Fruit fly (Drosophila melanogaster) whole organism, embryonic: ENCODE results near the gene CG3119.
A peak's percentile ranks its signal among the peaks of the same experiment; 100 is the strongest.

ENCODE experiments used
- Aef1 ChIP-seq: fragments of 200-800 bp; sonication (Bioruptor generic); IDR thresholded peaks from 3 replicates; pipeline ENCODE4 v1.3.6; 2022; ENCODE audit warnings: missing biosample characterization, missing genetic modification characterization
- Asciz ChIP-seq: fragments of 200-800 bp; sonication (Bioruptor generic); optimal IDR thresholded peaks from 2 replicates; lab custom pipeline; 2017; ENCODE audit warnings: missing biosample characterization, mild to moderate bottlenecking, missing genetic modification characterization, missing genetic modification reagents
- CG10979 ChIP-seq: fragments of 200-800 bp; sonication (Bioruptor generic); optimal IDR thresholded peaks from 2 replicates; lab custom pipeline; 2018; ENCODE audit warnings: missing biosample characterization, mild to moderate bottlenecking, missing genetic modification characterization, moderate library complexity
- CG11093 ChIP-seq: fragments of 200-800 bp; sonication (Bioruptor generic); IDR thresholded peaks from 3 replicates; pipeline ENCODE4 v1.3.6; 2022; ENCODE audit warnings: missing biosample characterization, missing genetic modification characterization
- CG13624 ChIP-seq: fragments of 200-800 bp; sonication (Bioruptor generic); optimal IDR thresholded peaks from 2 replicates; lab custom pipeline; 2016; ENCODE audit warnings: missing biosample characterization, missing genetic modification characterization
- CG14667 ChIP-seq: fragments of 200-800 bp; sonication (Bioruptor generic); IDR thresholded peaks from 2 replicates; pipeline ENCODE4 v1.3.6; 2022; ENCODE audit warnings: missing biosample characterization, missing genetic modification characterization
- CG14710 ChIP-seq: fragments of 200-800 bp; sonication (Bioruptor generic); optimal IDR thresholded peaks from 3 replicates; lab custom pipeline; 2019; ENCODE audit warnings: missing biosample characterization, mild to moderate bottlenecking, missing genetic modification characterization, moderate library complexity
- CG15601 ChIP-seq: fragments of 200-800 bp; sonication (Bioruptor generic); optimal IDR thresholded peaks from 3 replicates; lab custom pipeline; 2019; ENCODE audit warnings: missing biosample characterization, mild to moderate bottlenecking, missing genetic modification characterization, moderate library complexity
- CG17385 ChIP-seq: fragments of 200-800 bp; sonication (Bioruptor generic); optimal IDR thresholded peaks from 3 replicates; lab custom pipeline; 2018; ENCODE audit warnings: missing biosample characterization, mild to moderate bottlenecking, missing genetic modification characterization
- CG17802 ChIP-seq: fragments of 200-800 bp; sonication (Bioruptor generic); optimal IDR thresholded peaks from 2 replicates; lab custom pipeline; 2018; ENCODE audit warnings: missing biosample characterization, mild to moderate bottlenecking, missing genetic modification characterization, moderate library complexity
- CG18262 ChIP-seq: fragments of 200-800 bp; optimal IDR thresholded peaks from 3 replicates; lab custom pipeline; 2019; ENCODE audit warnings: missing biosample characterization, mild to moderate bottlenecking, missing genetic modification characterization, moderate library complexity
- CG2116 ChIP-seq: fragments of 200-800 bp; sonication (Bioruptor generic); optimal IDR thresholded peaks from 3 replicates; lab custom pipeline; 2018; ENCODE audit warnings: missing biosample characterization, mild to moderate bottlenecking, missing genetic modification characterization
- CG2120 ChIP-seq: fragments of 200-800 bp; sonication (Bioruptor generic); optimal IDR thresholded peaks from 3 replicates; lab custom pipeline; 2016; ENCODE audit warnings: missing biosample characterization, missing genetic modification characterization
- CG2875 ChIP-seq: fragments of 200-800 bp; sonication (Bioruptor generic); optimal IDR thresholded peaks from 2 replicates; lab custom pipeline; 2017; ENCODE audit warnings: missing biosample characterization, mild to moderate bottlenecking, missing genetic modification characterization, missing genetic modification reagents
- CG31224 ChIP-seq: fragments of 200-800 bp; sonication (Bioruptor generic); IDR thresholded peaks from 2 replicates; pipeline ENCODE4 v1.3.6; 2022; ENCODE audit warnings: missing biosample characterization, missing genetic modification characterization
- CG3726 ChIP-seq: fragments of 200-800 bp; sonication (Bioruptor generic); IDR thresholded peaks from 3 replicates; pipeline ENCODE4, ENCODE4 v1.3.6; 2022; ENCODE audit warnings: missing biosample characterization, missing genetic modification characterization
- CG3847 ChIP-seq: fragments of 200-800 bp; sonication (Bioruptor generic); IDR thresholded peaks from 2 replicates; pipeline ENCODE4 v1.3.6; 2022; ENCODE audit warnings: missing biosample characterization, missing genetic modification characterization
- CG42726 ChIP-seq: fragments of 200-800 bp; sonication (Bioruptor generic); IDR thresholded peaks from 2 replicates; pipeline ENCODE4 v1.3.6; 2022; ENCODE audit warnings: missing biosample characterization, missing genetic modification characterization; ENCODE audit not compliant: partially characterized antibody
- CG7963 ChIP-seq: fragments of 200-800 bp; sonication (Bioruptor generic); IDR thresholded peaks from 3 replicates; pipeline ENCODE4 v1.3.6; 2022; ENCODE audit warnings: missing biosample characterization, missing genetic modification characterization; ENCODE audit not compliant: partially characterized antibody
- CG8478 ChIP-seq: fragments of >200 bp; optimal IDR thresholded peaks from 2 replicates; lab custom pipeline; 2018
- CG8944 ChIP-seq: fragments of 200-800 bp; sonication (Bioruptor generic); optimal IDR thresholded peaks from 3 replicates; lab custom pipeline; 2016; ENCODE audit warnings: missing biosample characterization, missing genetic modification characterization
- CG9727 ChIP-seq: fragments of 200-800 bp; sonication (Bioruptor generic); optimal IDR thresholded peaks from 3 replicates; lab custom pipeline; 2017; ENCODE audit warnings: missing biosample characterization, mild to moderate bottlenecking, missing genetic modification characterization
- Camta ChIP-seq: fragments of 200-800 bp; sonication (Bioruptor generic); optimal IDR thresholded peaks from 2 replicates; lab custom pipeline; 2016; ENCODE audit warnings: missing biosample characterization, missing genetic modification characterization
- Deaf1 ChIP-seq: fragments of 200-800 bp; optimal IDR thresholded peaks from 3 replicates; lab custom pipeline; 2019; ENCODE audit warnings: missing biosample characterization, mild to moderate bottlenecking, missing genetic modification characterization, moderate library complexity
- E2f2 ChIP-seq: fragments of 200-800 bp; sonication (Bioruptor generic); IDR thresholded peaks from 2 replicates; pipeline ENCODE4 v1.3.6; 2022; ENCODE audit warnings: missing biosample characterization, missing genetic modification characterization
- HLH3B ChIP-seq: fragments of 200-800 bp; sonication (Bioruptor generic); IDR thresholded peaks from 2 replicates; pipeline ENCODE4 v1.3.6; 2022; ENCODE audit warnings: missing biosample characterization, missing genetic modification characterization
- Jarid2 ChIP-seq: fragments of 200-800 bp; sonication (Bioruptor generic); optimal IDR thresholded peaks from 3 replicates; lab custom pipeline; 2017; ENCODE audit warnings: mild to moderate bottlenecking, missing biosample characterization, missing genetic modification reagents, missing genetic modification characterization
- Ravus ChIP-seq: fragments of 200-800 bp; sonication (Bioruptor generic); IDR thresholded peaks from 2 replicates; pipeline ENCODE4 v1.3.6; 2022; ENCODE audit warnings: missing biosample characterization, missing genetic modification characterization
- al ChIP-seq: fragments of 200-800 bp; sonication (Bioruptor generic); IDR thresholded peaks from 2 replicates; pipeline ENCODE4 v1.3.6; 2022; ENCODE audit warnings: missing biosample characterization, missing genetic modification characterization
- cato ChIP-seq: fragments of 200-800 bp; sonication (Bioruptor generic); optimal IDR thresholded peaks from 2 replicates; lab custom pipeline; 2016; ENCODE audit warnings: missing biosample characterization, missing genetic modification characterization, borderline replicate concordance
- croc ChIP-seq: fragments of 200-800 bp; sonication (Bioruptor generic); conservative IDR thresholded peaks from 3 replicates; pipeline ENCODE4 v1.3.6; 2022; ENCODE audit warnings: missing biosample characterization, missing genetic modification characterization
- danr ChIP-seq: fragments of 200-800 bp; sonication (Bioruptor generic); IDR thresholded peaks from 2 replicates; pipeline ENCODE4 v1.3.6; 2022; ENCODE audit warnings: missing biosample characterization, missing genetic modification characterization
- en ChIP-seq: fragments of 200-800 bp; sonication (Bioruptor generic); optimal IDR thresholded peaks from 2 replicates; lab custom pipeline; 2016; ENCODE audit warnings: missing biosample characterization, missing genetic modification characterization
- fd102C ChIP-seq: fragments of 200-800 bp; sonication (Bioruptor generic); optimal IDR thresholded peaks from 2 replicates; lab custom pipeline; 2018; ENCODE audit warnings: missing biosample characterization, mild to moderate bottlenecking, missing genetic modification characterization, moderate library complexity
- fd96Cb ChIP-seq: fragments of 200-800 bp; sonication (Bioruptor generic); optimal IDR thresholded peaks from 2 replicates; lab custom pipeline; 2018; ENCODE audit warnings: missing biosample characterization, mild to moderate bottlenecking, missing genetic modification characterization, moderate library complexity
- fu2 ChIP-seq: fragments of 200-800 bp; sonication (Bioruptor generic); optimal IDR thresholded peaks from 2 replicates; lab custom pipeline; 2016; ENCODE audit warnings: missing biosample characterization, missing genetic modification characterization
- grau ChIP-seq: fragments of 200-800 bp; optimal IDR thresholded peaks from 3 replicates; lab custom pipeline; 2019; ENCODE audit warnings: missing biosample characterization, mild to moderate bottlenecking, missing genetic modification characterization, moderate library complexity
- grn ChIP-seq: fragments of 200-800 bp; sonication (Bioruptor generic); optimal IDR thresholded peaks from 3 replicates; lab custom pipeline; 2017; ENCODE audit warnings: missing biosample characterization, missing genetic modification characterization
- hth ChIP-seq: fragments of >200 bp; optimal IDR thresholded peaks from 2 replicates; lab custom pipeline; 2017; ENCODE audit warnings: inconsistent platforms
- klu ChIP-seq: fragments of 200-800 bp; sonication (Bioruptor generic); IDR thresholded peaks from 2 replicates; pipeline ENCODE4 v1.3.6; 2022; ENCODE audit warnings: missing biosample characterization, missing genetic modification characterization
- lilli ChIP-seq: fragments of 200-800 bp; sonication (Bioruptor generic); optimal IDR thresholded peaks from 3 replicates; lab custom pipeline; 2016; ENCODE audit warnings: missing biosample characterization, missing genetic modification characterization
- lola ChIP-seq, 3 experiments: fragments of >200 bp in 2 of 3; fragments of 200-800 bp in 1 of 3; sonication (Bioruptor generic) in 1 of 3; optimal IDR thresholded peaks; 2 replicates each; lab custom pipeline; 2017 to 2019; ENCODE audit warnings: missing biosample characterization in 3 of 3, missing genetic modification characterization in 3 of 3, mild to moderate bottlenecking in 1 of 3, moderate library complexity in 1 of 3
- lov ChIP-seq, 2 experiments: fragments of 200-800 bp in 1 of 2; fragments of >200 bp in 1 of 2; sonication (Bioruptor generic) in 1 of 2; IDR thresholded peaks in 1 of 2; optimal IDR thresholded peaks in 1 of 2; 2 replicates in 1 of 2; 3 replicates in 1 of 2; pipeline versions ENCODE4 v1.3.6 to Lab custom; 2017 to 2022; ENCODE audit warnings: missing biosample characterization in 1 of 2, missing genetic modification characterization in 1 of 2
- luna ChIP-seq: fragments of 200-800 bp; sonication (Bioruptor generic); optimal IDR thresholded peaks from 2 replicates; lab custom pipeline; 2016; ENCODE audit warnings: missing biosample characterization, missing genetic modification characterization
- maf-S ChIP-seq: fragments of 200-800 bp; sonication (Bioruptor generic); optimal IDR thresholded peaks from 2 replicates; lab custom pipeline; 2016; ENCODE audit warnings: missing biosample characterization, missing genetic modification characterization
- pho ChIP-seq: fragments of 200-800 bp; sonication (Bioruptor generic); optimal IDR thresholded peaks from 2 replicates; lab custom pipeline; 2016; ENCODE audit warnings: missing biosample characterization, missing genetic modification characterization
- pros ChIP-seq: fragments of 200-800 bp; sonication (Bioruptor generic); optimal IDR thresholded peaks from 3 replicates; lab custom pipeline; 2019; ENCODE audit warnings: missing biosample characterization, mild to moderate bottlenecking, missing genetic modification characterization, moderate library complexity
- sisA ChIP-seq: fragments of 200-800 bp; sonication (Bioruptor generic); IDR thresholded peaks from 2 replicates; pipeline ENCODE4 v1.3.6; 2022; ENCODE audit warnings: missing biosample characterization, missing genetic modification characterization
- trh ChIP-seq: fragments of 200-800 bp; sonication (Bioruptor generic); optimal IDR thresholded peaks from 2 replicates; lab custom pipeline; 2016; ENCODE audit warnings: missing biosample characterization, missing genetic modification characterization
- ttk ChIP-seq: fragments of 200-800 bp; sonication (Bioruptor generic); IDR thresholded peaks from 2 replicates; pipeline ENCODE4 v2.1.2; 2022; ENCODE audit warnings: missing biosample characterization, missing genetic modification characterization
- twi ChIP-seq: fragments of 200-800 bp; optimal IDR thresholded peaks from 2 replicates; lab custom pipeline; 2019; ENCODE audit warnings: missing biosample characterization, mild to moderate bottlenecking, missing genetic modification characterization, moderate library complexity

CG3119 gene

dm6 chr2L:2878859-2879258, 41.2 kb upstream of the CG3119 start, which contains the start of gene RabGGTb (continued):
- TF ChIP-seq fu2 (GFP tag; lab: Kevin White, UChicago) (peak; percentile 43), CG14667 (GFP tag; lab: Robert Waterston, UW) (peak; percentile 51), klu (peak; percentile 33; the same call in 1 of the 2 replicates), croc (GFP tag; lab: Robert Waterston, UW) (no peak; the same call in 2 of the 3 replicates), hth (no peak), al (GFP tag; lab: Robert Waterston, UW) (peak; percentile 59), CG3847 (peak; percentile 83), pho (peak; percentile 57), HLH3B (GFP tag; lab: Robert Waterston, UW) (peak; percentile 62; the same call in 1 of the 2 replicates), CG10979 (tag; lab: Kevin White, UChicago) (peak; percentile 35), grau (tag; lab: Kevin White, UChicago) (peak; percentile 55), CG3726 (GFP tag; lab: Robert Waterston, UW) (0 out of 3 replicates have a peak, but pooled peaks have one; percentile 36), ttk (GFP tag; lab: Robert Waterston, UW) (peak; percentile 46), sisA (GFP tag; lab: Robert Waterston, UW) (peak; percentile 58), CG14710 (peak; percentile 25), fd96Cb (peak; percentile 11), Jarid2 (GFP tag; lab: Kevin White, UChicago) (no peak), Asciz (GFP tag; lab: Kevin White, UChicago) (peak; percentile 17), CG42726 (GFP tag; lab: Robert Waterston, UW) (no peak), Ravus (GFP tag; lab: Robert Waterston, UW) (peak; percentile 10), twi (no peak), lov (optimal IDR thresholded peaks at IDR 0.05; lab: Kevin White, UChicago) (no peak), lov (GFP tag; IDR thresholded peaks at IDR 0.05; lab: Robert Waterston, UW) (0 out of 3 replicates have a peak, but pooled peaks have one; percentile 25), CG17802 (tag; lab: Kevin White, UChicago) (peak; percentile 17), CG15601 (tag; lab: Kevin White, UChicago) (no peak), CG8944 (GFP tag; lab: Kevin White, UChicago) (peak; percentile 43), CG2120 (GFP tag; lab: Kevin White, UChicago) (peak; percentile 80), E2f2 (GFP tag; lab: Robert Waterston, UW) (peak; percentile 14; the same call in 1 of the 2 replicates), CG18262 (tag; lab: Kevin White, UChicago) (peak; percentile 18), lilli (GFP tag; lab: Kevin White, UChicago) (peak; percentile 95), grn (GFP tag; lab: Kevin White, UChicago) (no peak), CG2116 (GFP tag; lab: Kevin White, UChicago) (peak; percentile 25), CG9727 (GFP tag; lab: Kevin White, UChicago) (peak; percentile 57), CG31224 (GFP tag; lab: Robert Waterston, UW) (peak; percentile 55; the same call in 1 of the 2 replicates), fd102C (no peak), Deaf1 (tag; lab: Kevin White, UChicago) (peak; percentile 9), CG13624 (GFP tag; lab: Kevin White, UChicago) (peak; percentile 68), lola (GFP tag; optimal IDR thresholded peaks at IDR 0.05; lab: Kevin White, UChicago) (peak in 1 of 3 experiments; percentile 12), CG17385 (GFP tag; lab: Kevin White, UChicago) (peak; percentile 54), luna (GFP tag; lab: Kevin White, UChicago) (no peak), CG8478 (lab: Kevin White, UChicago) (no peak), danr (GFP tag; lab: Robert Waterston, UW) (no peak), CG2875 (GFP tag; lab: Kevin White, UChicago) (peak; percentile 38), CG7963 (GFP tag; lab: Robert Waterston, UW) (no peak), pros (GFP tag; lab: Kevin White, UChicago) (no peak), Aef1 (GFP tag; lab: Robert Waterston, UW) (peak; percentile 58), CG11093 (GFP tag; lab: Robert Waterston, UW) (peak; percentile 50; the same call in 1 of the 3 replicates), trh (GFP tag; lab: Kevin White, UChicago) (no peak), Camta (GFP tag; lab: Kevin White, UChicago) (peak; percentile 33), cato (GFP tag; lab: Kevin White, UChicago) (no peak), maf-S (GFP tag; lab: Kevin White, UChicago) (peak; percentile 25), en (GFP tag; lab: Kevin White, UChicago) (peak; percentile 43)
